Fruit fly (Drosophila melanogaster): ENCODE results near the gene CG34456.

CG34456 gene

dm6 chr3L:9360217-9360692 lies 1.7 kb upstream of the CG34456 start, which contains the start of gene Pdxk (continued):
- TF ChIP-seq CG13296 (GFP tag; optimal IDR thresholded peaks at IDR 0.05) (peak; percentile 70), Sry-δ (GFP tag; optimal IDR thresholded peaks at IDR 0.05) (peak; percentile 72), Hsf (GFP tag; optimal IDR thresholded peaks at IDR 0.05) (no peak), cwo (GFP tag; optimal IDR thresholded peaks at IDR 0.05) (peak; percentile 25), CG9797 (GFP tag; optimal IDR thresholded peaks at IDR 0.05) (peak; percentile 49), CG18599 (GFP tag; optimal IDR thresholded peaks at IDR 0.05) (no peak), mld (GFP tag; IDR thresholded peaks at IDR 0.05; ENCODE audit: partially characterized antibody) (no peak), sqz (GFP tag; optimal IDR thresholded peaks at IDR 0.05) (no peak), bigmax (GFP tag; optimal IDR thresholded peaks at IDR 0.05) (no peak), CG1602 (GFP tag; optimal IDR thresholded peaks at IDR 0.05) (no peak), CG31365 (tag; optimal IDR thresholded peaks at IDR 0.05) (no peak), tgo (GFP tag; IDR thresholded peaks at IDR 0.05) (no peak), CG8765 (GFP tag; IDR thresholded peaks at IDR 0.05) (no peak), chm (GFP tag; IDR thresholded peaks at IDR 0.05) (0 out of 2 replicates have a peak, but pooled peaks have one; percentile 11), CG17361 (GFP tag; IDR thresholded peaks at IDR 0.05) (no peak), CG1233 (GFP tag; optimal IDR thresholded peaks at IDR 0.05) (peak; percentile 6), C15 (GFP tag; IDR thresholded peaks at IDR 0.05) (no peak), gfzf (GFP tag; optimal IDR thresholded peaks at IDR 0.05) (peak; percentile 63), CG12155 (GFP tag; optimal IDR thresholded peaks at IDR 0.05) (no peak), CG10274 (GFP tag; optimal IDR thresholded peaks at IDR 0.05) (no peak), CG11085 (GFP tag; IDR thresholded peaks at IDR 0.05) (no peak), p53 (GFP tag; optimal IDR thresholded peaks at IDR 0.05) (no peak), phol (tag; optimal IDR thresholded peaks at IDR 0.05) (no peak), CG6854 (GFP tag; optimal IDR thresholded peaks at IDR 0.05) (no peak), Mad (GFP tag; optimal IDR thresholded peaks at IDR 0.05) (no peak), fd64A (GFP tag; optimal IDR thresholded peaks at IDR 0.05) (peak; percentile 40), CG11456 (GFP tag; IDR thresholded peaks at IDR 0.05) (no peak), CG16813 (GFP tag; IDR thresholded peaks at IDR 0.05; ENCODE audit: partially characterized antibody) (0 out of 3 replicates have a peak, but pooled peaks have one; percentile 19), jing (GFP tag; optimal IDR thresholded peaks at IDR 0.05) (no peak), Rfx (GFP tag; IDR thresholded peaks at IDR 0.05) (peak; percentile 43; the same call in 1 of the 2 replicates), wdn (GFP tag; IDR thresholded peaks at IDR 0.05) (no peak), ewg (GFP tag; optimal IDR thresholded peaks at IDR 0.05) (no peak), BEAF-32 (GFP tag; optimal IDR thresholded peaks at IDR 0.05) (peak; percentile 38), scrt (GFP tag; optimal IDR thresholded peaks at IDR 0.05) (no peak), CG10147 (GFP tag; optimal IDR thresholded peaks at IDR 0.05) (no peak), salm (tag; optimal IDR thresholded peaks at IDR 0.05) (no peak), Meics (GFP tag; optimal IDR thresholded peaks at IDR 0.05) (no peak), CG13624 (GFP tag; optimal IDR thresholded peaks at IDR 0.05) (no peak), dmrt99B (tag; optimal IDR thresholded peaks at IDR 0.05) (no peak), CG4730 (GFP tag; IDR thresholded peaks at IDR 0.05) (no peak), Hr39 (optimal IDR thresholded peaks at IDR 0.05) (no peak), Bgb (GFP tag; IDR thresholded peaks at IDR 0.05; ENCODE audit: partially characterized antibody) (no peak), vvl (GFP tag; IDR thresholded peaks at IDR 0.05) (peak; percentile 46), otp (GFP tag; IDR thresholded peaks at IDR 0.05) (no peak), CG17359 (tag; optimal IDR thresholded peaks at IDR 0.05) (no peak), sob (GFP tag; IDR thresholded peaks at IDR 0.05) (peak; percentile 38; the same call in 1 of the 2 replicates), CG7928 (GFP tag; optimal IDR thresholded peaks at IDR 0.05) (no peak), CG7271 (tag; optimal IDR thresholded peaks at IDR 0.05) (no peak), CG10543 (GFP tag; optimal IDR thresholded peaks at IDR 0.05) (peak; percentile 94), CG2712 (tag; optimal IDR thresholded peaks at IDR 0.05) (peak; percentile 10), CG4617 (GFP tag; optimal IDR thresholded peaks at IDR 0.05; ENCODE audit: borderline replicate concordance) (no peak)

Data from whole organism, embryonic.